Worm (Caenorhabditis elegans): ENCODE data around the gene Y69E1A.3.

Gene Y69E1A.3

DNA sequence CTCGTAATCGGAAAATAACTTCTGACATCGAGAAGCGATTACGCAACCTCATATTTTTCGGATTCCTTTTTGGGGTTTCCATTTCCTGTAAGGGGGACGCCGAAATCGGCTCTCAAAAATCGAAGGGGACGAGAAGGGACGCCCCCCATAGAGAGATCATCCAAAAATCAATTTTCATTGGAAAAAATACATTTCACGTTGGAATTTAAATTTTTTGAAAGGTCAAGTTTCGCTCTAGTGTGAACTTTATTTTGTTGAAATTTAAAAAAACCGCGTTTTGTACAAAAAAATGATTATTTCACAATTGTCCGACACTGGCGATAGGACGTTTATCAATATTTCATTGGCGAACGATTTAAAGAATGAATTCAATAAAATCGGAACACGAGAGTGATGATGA lies at the start of gene Y69E1A.3:
Y69E1A.3 (plus strand) TSS at position 301 of the 400 bp plus-strand sequence.
- no peak for TF ChIP-seq mcd-1 (GFP tag; IDR thresholded peaks at IDR 0.05)
- TF ChIP-seq him-1 (tag; optimal IDR thresholded peaks at IDR 0.05), result no peak
- no peak for TF ChIP-seq ceh-58 (GFP tag; IDR thresholded peaks at IDR 0.05)
- no peak for TF ChIP-seq ccch-3 (GFP tag; optimal IDR thresholded peaks at IDR 0.05)
- no peak for TF ChIP-seq mxl-1 (tag; optimal IDR thresholded peaks at IDR 0.05)
- TF ChIP-seq ztf-18 (tag; optimal IDR thresholded peaks at IDR 0.05), result no peak
- TF ChIP-seq F52B5.7 (tag; optimal IDR thresholded peaks at IDR 0.05), result no peak
- TF ChIP-seq egl-18 (GFP tag; IDR thresholded peaks at IDR 0.05), result no peak
- TF ChIP-seq atf-7 (tag; optimal IDR thresholded peaks at IDR 0.05), result no peak
- no peak for TF ChIP-seq bed-2 (GFP tag; IDR thresholded peaks at IDR 0.05)
- no peak for TF ChIP-seq hlh-26 (GFP tag; conservative IDR thresholded peaks at IDR 0.05)
- TF ChIP-seq nfya-2 (GFP tag; IDR thresholded peaks at IDR 0.05), result no peak
- TF ChIP-seq ztf-25 (GFP tag; IDR thresholded peaks at IDR 0.05), result no peak
- no peak for TF ChIP-seq madf-10 (tag; optimal IDR thresholded peaks at IDR 0.05)
- no peak for TF ChIP-seq ztf-3 (GFP tag; optimal IDR thresholded peaks at IDR 0.05)
- no peak for TF ChIP-seq B0019.2 (GFP tag; conservative IDR thresholded peaks at IDR 0.05)
- no peak for TF ChIP-seq lin-40 (tag; optimal IDR thresholded peaks at IDR 0.05)
- no peak for TF ChIP-seq cebp-2 (GFP tag; IDR thresholded peaks at IDR 0.05)

DNA sequence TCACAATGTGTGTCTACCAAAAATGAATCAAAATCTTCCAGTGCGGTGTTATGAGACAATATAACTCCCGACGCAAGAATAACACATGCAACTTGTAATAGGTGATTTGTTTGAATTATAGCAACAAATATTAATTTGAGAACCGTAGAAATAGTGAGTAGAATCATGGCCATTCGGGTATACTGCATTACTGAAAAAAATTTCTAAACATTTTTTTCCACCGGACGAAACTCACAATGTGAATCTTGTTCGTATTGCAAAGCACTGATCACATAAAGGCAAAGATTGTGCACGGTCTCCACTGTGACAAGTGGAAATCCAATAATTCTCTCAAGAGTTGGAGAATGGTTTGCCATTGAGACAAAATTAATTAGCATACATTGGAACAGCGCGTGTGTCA lies 49.6 kb upstream of the Y69E1A.3 start:
- TF ChIP-seq F57C9.4 (tag; optimal IDR thresholded peaks at IDR 0.05) (no peak), Y53G8AR.9 (GFP tag; conservative IDR thresholded peaks at IDR 0.05) (no peak), hlh-12 (tag; optimal IDR thresholded peaks at IDR 0.05) (no peak), B0019.2 (GFP tag; conservative IDR thresholded peaks at IDR 0.05) (no peak), hmg-1.2 (GFP tag; IDR thresholded peaks at IDR 0.05) (no peak), madf-6 (GFP tag; IDR thresholded peaks at IDR 0.05) (no peak), zim-3 (tag; optimal IDR thresholded peaks at IDR 0.05) (no peak), Y95B8A.8 (GFP tag; IDR thresholded peaks at IDR 0.05) (no peak), nhr-179 (tag; optimal IDR thresholded peaks at IDR 0.05) (no peak), dpl-1 (GFP tag; optimal IDR thresholded peaks at IDR 0.05) (no peak), fkh-3 (tag; optimal IDR thresholded peaks at IDR 0.05) (no peak)

DNA sequence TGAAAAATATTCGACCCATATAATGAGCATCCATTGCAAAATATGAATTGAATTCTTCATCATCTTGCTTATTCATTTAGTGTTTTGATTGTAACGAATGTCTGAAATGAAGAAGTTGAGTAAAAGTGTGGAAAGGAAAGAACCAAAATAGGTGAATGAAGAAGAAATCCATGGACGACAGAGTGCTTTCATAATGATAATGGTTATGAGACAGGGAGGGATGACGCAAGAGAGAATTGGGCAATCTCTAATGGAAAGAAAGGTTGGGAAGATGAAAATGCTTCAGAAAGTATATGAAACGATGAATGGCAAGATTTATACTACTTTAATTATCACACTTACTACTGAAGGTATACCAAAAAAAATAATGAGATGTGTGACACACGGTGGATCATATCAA lies 47.8 kb upstream of the Y69E1A.3 start, which contains the start of gene ZK596.3:
ZK596.3 (minus strand) TSS at position 101 of the 400 bp plus-strand sequence.
- TF ChIP-seq ztf-25 (GFP tag; IDR thresholded peaks at IDR 0.05) (no peak), dpff-1 (tag; optimal IDR thresholded peaks at IDR 0.05) (no peak), ztf-3 (GFP tag; optimal IDR thresholded peaks at IDR 0.05) (no peak)

DNA sequence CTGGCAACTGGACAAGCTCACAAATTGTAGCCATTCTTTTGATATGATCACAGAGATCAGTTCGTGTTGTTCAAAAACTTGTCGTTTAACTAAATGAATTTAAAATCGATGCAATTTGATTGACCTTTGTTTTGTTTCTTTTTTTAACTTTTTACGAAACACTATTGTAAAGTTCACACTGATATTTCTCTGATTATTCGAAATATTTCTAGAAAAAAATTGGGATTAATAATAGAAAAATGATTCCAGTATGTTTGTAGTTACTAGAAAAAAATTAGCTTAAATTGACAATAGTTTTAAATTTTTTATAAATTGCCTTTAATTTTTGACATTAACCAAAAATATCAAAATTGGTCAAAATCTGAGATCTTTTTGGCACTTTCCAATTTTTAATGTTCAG lies 42.9 kb upstream of the Y69E1A.3 start, which contains the start of gene ZK596.2:
ZK596.2 (minus strand) TSS at position 101 of the 400 bp plus-strand sequence.
- TF ChIP-seq ceh-100 (GFP tag; IDR thresholded peaks at IDR 0.05), result no peak
- no peak for TF ChIP-seq F23B12.7 (tag; optimal IDR thresholded peaks at IDR 0.05; ENCODE audit: insufficient read depth)
- TF ChIP-seq ama-1 (optimal IDR thresholded peaks at IDR 0.05), result no peak
- no peak for TF ChIP-seq ama-1 (GFP tag; optimal IDR thresholded peaks at IDR 0.05)
- no peak for TF ChIP-seq atf-7 (tag; optimal IDR thresholded peaks at IDR 0.05)
- no peak for TF ChIP-seq pbrm-1 (GFP tag; IDR thresholded peaks at IDR 0.05)
- TF ChIP-seq let-526 (GFP tag; IDR thresholded peaks at IDR 0.05), result no peak
- no peak for TF ChIP-seq aptf-2 (GFP tag; conservative IDR thresholded peaks at IDR 0.05)
- TF ChIP-seq rpc-1 (optimal IDR thresholded peaks at IDR 0.05), result no peak
- no peak for TF ChIP-seq rpc-1 (tag; optimal IDR thresholded peaks at IDR 0.05)
- no peak for TF ChIP-seq B0336.3 (GFP tag; IDR thresholded peaks at IDR 0.05)
- no peak for TF ChIP-seq repo-1 (tag; optimal IDR thresholded peaks at IDR 0.05)
- TF ChIP-seq K12H6.12 (tag; optimal IDR thresholded peaks at IDR 0.05), result no peak

Data from whole organism, young adult.